Worm (Caenorhabditis elegans) whole organism, L4 larva: Measurements from ENCODE around the gene F38A5.2.

Experiments used
- F10B5.3 ChIP-seq: sonication (generic microtip); optimal IDR thresholded peaks from 2 replicates; lab custom pipeline; 2016; ENCODE audit warnings: mild to moderate bottlenecking, missing genetic modification characterization, missing compliant biosample characterization
- R02D3.7 ChIP-seq: fragments of 150-350 bp; sonication (generic microtip); optimal IDR thresholded peaks from 3 replicates; lab custom pipeline; 2014; ENCODE audit warnings: missing biosample characterization, missing genetic modification characterization
- T26A8.4 ChIP-seq: fragments of 200-800 bp; sonication (Bioruptor generic); IDR thresholded peaks from 2 replicates; pipeline ENCODE4 v1.3.6; 2022; ENCODE audit warnings: missing genetic modification characterization, missing compliant biosample characterization
- Y5F2A.4 ChIP-seq: fragments of 200-800 bp; sonication (Bioruptor generic); optimal IDR thresholded peaks from 2 replicates; lab custom pipeline; 2018; ENCODE audit warnings: mild to moderate bottlenecking, missing genetic modification characterization, missing compliant biosample characterization
- aha-1 ChIP-seq: fragments of 150-350 bp; peaks from one replicate; lab custom pipeline; 2014; ENCODE audit warnings: missing biosample characterization, missing genetic modification characterization
- aly-2 ChIP-seq: sonication (generic microtip); optimal IDR thresholded peaks from 2 replicates; lab custom pipeline; 2018; ENCODE audit warnings: missing biosample characterization, missing genetic modification characterization
- ceh-20 ChIP-seq: fragments of 200-800 bp; sonication (Bioruptor generic); IDR thresholded peaks from 2 replicates; pipeline ENCODE4 v1.3.6; 2022; ENCODE audit warnings: missing genetic modification reagents, missing genetic modification characterization, missing compliant biosample characterization
- ceh-44 ChIP-seq: fragments of 200-800 bp; sonication (Bioruptor generic); IDR thresholded peaks from 2 replicates; pipeline ENCODE4 v1.3.6; 2022; ENCODE audit warnings: missing genetic modification reagents, missing genetic modification characterization, missing compliant biosample characterization
- daf-16 ChIP-seq, 3 experiments: sonication (generic microtip); optimal IDR thresholded peaks; 2 replicates each; lab custom pipeline; 2016 to 2017; ENCODE audit warnings: missing genetic modification characterization in 3 of 3, missing genetic modification reagents in 3 of 3, mild to moderate bottlenecking in 2 of 3, missing compliant biosample characterization in 2 of 3, missing biosample characterization in 1 of 3, moderate library complexity in 1 of 3
- daf-8 ChIP-seq: fragments of 200-800 bp; sonication (Bioruptor generic); IDR thresholded peaks from 2 replicates; pipeline ENCODE4 v1.3.6; 2022; ENCODE audit warnings: missing genetic modification characterization, missing compliant biosample characterization
- dmd-9 ChIP-seq: fragments of 200-800 bp; sonication (Bioruptor generic); IDR thresholded peaks from 2 replicates; pipeline ENCODE4 v1.3.6; 2022; ENCODE audit warnings: missing genetic modification reagents, missing genetic modification characterization, missing compliant biosample characterization
- dve-1 ChIP-seq: sonication (generic microtip); optimal IDR thresholded peaks from 2 replicates; lab custom pipeline; 2017; ENCODE audit warnings: antibody characterized with exemption, mild to moderate bottlenecking, missing genetic modification characterization, missing compliant biosample characterization; ENCODE audit not compliant: insufficient read depth
- gei-8 ChIP-seq: fragments of 200-800 bp; sonication (Bioruptor generic); optimal IDR thresholded peaks from 2 replicates; lab custom pipeline; 2018; ENCODE audit warnings: mild to moderate bottlenecking, missing genetic modification characterization, missing compliant biosample characterization
- hif-1 ChIP-seq, 2 experiments: sonication (generic microtip); optimal IDR thresholded peaks; 2 replicates each; lab custom pipeline; 2016 to 2017; ENCODE audit warnings: missing compliant biosample characterization in 2 of 2, missing genetic modification characterization in 2 of 2, missing genetic modification reagents in 2 of 2, missing genotype in 2 of 2, mild to moderate bottlenecking in 1 of 2
- hlh-11 ChIP-seq: fragments of 200-800 bp; sonication (Bioruptor generic); optimal IDR thresholded peaks from 2 replicates; lab custom pipeline; 2018; ENCODE audit warnings: mild to moderate bottlenecking, missing genetic modification characterization, missing compliant biosample characterization
- hlh-30 ChIP-seq: sonication (generic microtip); optimal IDR thresholded peaks from 2 replicates; lab custom pipeline; 2017; ENCODE audit warnings: antibody characterized with exemption, mild to moderate bottlenecking, missing genetic modification characterization, missing compliant biosample characterization; ENCODE audit not compliant: insufficient read depth
- lin-13 ChIP-seq: fragments of 150-350 bp; optimal IDR thresholded peaks from 2 replicates; lab custom pipeline; 2014; ENCODE audit warnings: missing biosample characterization, missing genetic modification reagents, missing genetic modification characterization
- lin-15B ChIP-seq: fragments of 150-350 bp; sonication (generic microtip); optimal IDR thresholded peaks from 3 replicates; lab custom pipeline; 2014; ENCODE audit warnings: missing biosample characterization, missing genetic modification characterization
- lin-39 ChIP-seq: fragments of 150-350 bp; optimal IDR thresholded peaks from 2 replicates; lab custom pipeline; 2014; ENCODE audit warnings: missing biosample characterization, missing genetic modification reagents, missing genetic modification characterization
- lir-3 ChIP-seq: sonication (generic microtip); optimal IDR thresholded peaks from 2 replicates; lab custom pipeline; 2016; ENCODE audit warnings: mild to moderate bottlenecking, missing genetic modification characterization, missing compliant biosample characterization
- mdt-29 ChIP-seq: fragments of 200-800 bp; sonication (Bioruptor generic); IDR thresholded peaks from 2 replicates; pipeline ENCODE4 v1.3.6; 2022; ENCODE audit warnings: missing genetic modification reagents, missing genetic modification characterization, missing compliant biosample characterization
- mes-2 ChIP-seq: sonication (generic microtip); optimal IDR thresholded peaks from 2 replicates; lab custom pipeline; 2016; ENCODE audit warnings: missing genotype, mild to moderate bottlenecking, missing genetic modification characterization, missing compliant biosample characterization; ENCODE audit not compliant: poor library complexity, severe bottlenecking
- nhr-102 ChIP-seq: sonication (generic microtip); optimal IDR thresholded peaks from 2 replicates; lab custom pipeline; 2016; ENCODE audit warnings: mild to moderate bottlenecking, missing genetic modification characterization, moderate library complexity, missing compliant biosample characterization
- nhr-28 ChIP-seq: fragments of 150-350 bp; optimal IDR thresholded peaks from 2 replicates; lab custom pipeline; 2014; ENCODE audit warnings: missing biosample characterization, missing genetic modification characterization
- php-3 ChIP-seq: fragments of 200-800 bp; sonication (Bioruptor generic); IDR thresholded peaks from 2 replicates; pipeline ENCODE4 v1.3.6; 2022; ENCODE audit warnings: missing genetic modification reagents, missing genetic modification characterization, missing compliant biosample characterization
- pqm-1 ChIP-seq: sonication (generic microtip); optimal IDR thresholded peaks from 2 replicates; lab custom pipeline; 2017; ENCODE audit warnings: missing biosample characterization, missing genetic modification characterization
- rbr-2 ChIP-seq: sonication (generic microtip); optimal IDR thresholded peaks from 2 replicates; lab custom pipeline; 2016; ENCODE audit warnings: missing genotype, missing genetic modification characterization, missing compliant biosample characterization
- set-16 ChIP-seq: fragments of 200-800 bp; sonication (Bioruptor generic); IDR thresholded peaks from 2 replicates; pipeline ENCODE4 v1.3.6; 2022; ENCODE audit warnings: missing genetic modification reagents, missing genetic modification characterization, missing compliant biosample characterization
- tag-97 ChIP-seq: fragments of 200-800 bp; sonication (Bioruptor generic); IDR thresholded peaks from 2 replicates; pipeline ENCODE4 v1.3.6; 2022; ENCODE audit warnings: missing genetic modification characterization, missing compliant biosample characterization
- unc-130 ChIP-seq: sonication (generic microtip); optimal IDR thresholded peaks from 2 replicates; lab custom pipeline; 2016; ENCODE audit warnings: missing genetic modification reagents, missing genetic modification characterization, missing compliant biosample characterization
- unc-62 ChIP-seq, 3 experiments: fragments of 150-350 bp in 1 of 3; sonication (generic microtip); optimal IDR thresholded peaks in 2 of 3; peaks in 1 of 3; 1 replicate in 1 of 3; 2 replicates in 2 of 3; lab custom pipeline; 2014 to 2017; ENCODE audit warnings: missing biosample characterization in 3 of 3, missing genetic modification characterization in 3 of 3, missing genetic modification reagents in 3 of 3, missing genotype in 1 of 3
- ztf-11 ChIP-seq: fragments of 150-350 bp; optimal IDR thresholded peaks from 2 replicates; lab custom pipeline; 2014; ENCODE audit warnings: missing biosample characterization, missing genetic modification characterization

Gene F38A5.2

DNA sequence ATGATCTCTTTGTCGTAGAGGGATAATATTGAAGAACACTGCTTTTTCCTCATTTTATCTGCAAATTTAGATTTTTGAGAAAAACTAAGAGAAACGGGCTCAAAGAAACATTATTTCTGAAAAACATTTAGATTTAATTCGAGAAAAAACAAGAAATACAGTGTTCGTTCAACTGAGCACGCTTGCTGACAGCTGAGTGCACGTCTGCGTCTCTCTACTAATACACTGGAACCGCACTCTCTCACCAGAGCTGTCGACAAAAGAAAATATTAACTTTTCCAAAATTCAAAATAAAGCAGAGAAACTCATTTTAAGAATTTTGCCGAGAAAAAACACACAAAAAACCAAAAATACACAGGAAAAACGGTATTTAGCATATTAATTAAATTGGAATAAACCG, 28.1 kb upstream of the F38A5.2 start, which contains the start of gene drh-1 (continued):
- TF ChIP-seq rbr-2 (no peak), dmd-9 (no peak), tag-97 (GFP tag; lab: Robert Waterston, UW) (no peak), dve-1 (tag; lab: Kevin White, UChicago) (peak; percentile 44), R02D3.7 (tag; lab: Kevin White, UChicago) (no peak), ceh-20 (GFP tag; lab: Robert Waterston, UW) (no peak)

DNA sequence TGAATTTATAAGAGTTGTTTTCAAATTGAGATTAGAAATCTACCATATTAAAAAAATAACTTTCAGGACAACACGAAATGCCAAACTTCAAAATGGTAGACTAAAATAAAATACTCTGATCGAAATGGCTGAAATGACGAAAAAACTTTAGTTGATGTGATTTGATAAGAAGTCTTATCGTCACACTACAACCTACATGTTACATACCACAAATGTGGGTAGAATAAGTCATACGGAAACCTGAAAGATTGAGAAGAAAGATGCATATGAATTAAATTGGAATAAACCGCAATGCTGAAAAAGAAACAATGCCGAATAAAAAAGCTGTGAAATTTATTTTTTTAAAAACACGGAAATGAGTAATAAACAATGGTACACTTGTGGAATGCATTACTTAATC, 21.9 kb upstream of the F38A5.2 start:
- TF ChIP-seq aha-1 (tag; lab: Kevin White, UChicago) (peak; percentile 77), daf-16 (GFP tag; optimal IDR thresholded peaks at IDR 0.05; lab: Kevin White, UChicago) (no peak), daf-16 (tag; optimal IDR thresholded peaks at IDR 0.05; lab: Kevin White, UChicago) (peak; percentile 3), unc-62 (GFP tag; optimal IDR thresholded peaks at IDR 0.05 in 1 of 2; lab: Kevin White, UChicago) (peak in 1 of 2 experiments; percentile 50), unc-62 (tag; optimal IDR thresholded peaks at IDR 0.05; lab: Kevin White, UChicago) (no peak), lin-15B (tag; lab: Kevin White, UChicago) (no peak), pqm-1 (tag; lab: Kevin White, UChicago) (peak; percentile 18), hlh-30 (tag; lab: Kevin White, UChicago) (no peak), nhr-28 (tag; lab: Kevin White, UChicago) (peak; percentile 99)

DNA sequence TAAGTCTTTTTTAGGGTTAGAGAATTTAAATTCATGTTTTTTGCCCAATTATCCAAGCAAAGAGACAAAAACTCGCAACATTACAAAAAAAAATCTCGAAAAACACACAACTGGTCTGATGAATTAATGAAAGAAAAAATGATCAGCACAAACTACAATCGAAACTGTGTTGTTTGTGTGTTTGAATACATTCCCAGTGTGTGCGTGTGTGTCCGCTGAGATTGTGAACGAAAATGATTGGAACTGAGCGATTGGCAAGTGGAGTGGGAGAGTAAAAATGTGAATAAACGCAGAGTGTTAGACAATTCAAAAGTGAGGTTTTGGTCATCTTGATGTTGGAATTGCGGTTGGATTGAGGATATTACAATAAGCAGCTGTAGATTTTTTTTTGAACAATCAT, 21.4 kb upstream of the F38A5.2 start:
- no peak for TF ChIP-seq daf-16 (GFP tag; optimal IDR thresholded peaks at IDR 0.05; lab: Kevin White, UChicago)
- TF ChIP-seq daf-16 (tag; optimal IDR thresholded peaks at IDR 0.05; lab: Kevin White, UChicago), result peak; percentile 39
- TF ChIP-seq lin-39 (tag; lab: Kevin White, UChicago), result no peak
- TF ChIP-seq rbr-2, result no peak
- peak; percentile 60 for TF ChIP-seq mes-2
- TF ChIP-seq nhr-28 (tag; lab: Kevin White, UChicago), result peak; percentile 99
- TF ChIP-seq unc-62 (GFP tag; optimal IDR thresholded peaks at IDR 0.05 in 1 of 2; lab: Kevin White, UChicago), result no peak
- TF ChIP-seq unc-62 (tag; optimal IDR thresholded peaks at IDR 0.05; lab: Kevin White, UChicago), result no peak
- TF ChIP-seq hlh-11, result peak; percentile 6

DNA sequence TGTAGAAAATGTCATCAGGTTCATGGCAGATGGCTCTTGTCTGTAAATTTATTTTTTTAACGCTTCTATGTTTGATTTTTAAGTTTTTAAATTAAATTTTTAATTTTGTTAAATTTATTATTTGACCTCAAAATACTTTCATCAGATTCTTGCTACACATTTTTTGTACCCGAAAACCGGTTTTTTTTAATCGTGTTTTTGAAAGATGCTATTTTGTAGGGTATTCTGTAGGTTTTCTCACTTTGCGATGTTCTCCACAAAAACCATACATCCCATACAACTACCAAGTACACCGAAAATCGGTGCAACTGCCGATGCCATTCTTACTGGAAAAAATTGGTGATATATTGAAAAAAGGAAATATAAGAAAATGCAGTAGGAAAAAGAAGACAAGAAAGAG, 20.7 kb upstream of the F38A5.2 start, which contains the start of gene nstp-2:
TSS of gene nstp-2 (minus strand) at position 326 of the 400 bp plus-strand sequence.
- TF ChIP-seq nhr-28 (tag; lab: Kevin White, UChicago), result peak; percentile 86
- TF ChIP-seq T26A8.4 (GFP tag; lab: Robert Waterston, UW), result no peak

DNA sequence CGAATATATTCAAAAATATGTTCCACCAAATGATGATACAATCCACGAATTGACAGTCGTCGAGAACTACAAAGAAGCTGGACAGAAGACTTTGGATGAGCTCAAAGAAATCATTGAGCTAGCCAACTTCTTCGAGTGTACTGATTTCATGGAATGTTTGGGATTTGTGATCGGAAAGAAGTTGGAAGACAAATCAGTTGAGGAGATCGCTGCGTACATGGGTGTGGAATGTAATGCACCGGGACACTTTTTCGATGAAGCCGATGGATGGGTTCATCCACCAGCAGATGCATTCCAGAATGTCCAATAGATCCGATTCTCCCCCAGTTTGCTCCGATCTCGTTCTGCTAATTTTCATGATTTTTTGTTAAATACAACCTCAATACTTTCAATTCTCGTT, 18.3 kb upstream of the F38A5.2 start:
- no peak for TF ChIP-seq ztf-11 (tag; lab: Kevin White, UChicago)
- no peak for TF ChIP-seq gei-8 (GFP tag; lab: Kevin White, UChicago)
- no peak for TF ChIP-seq lir-3 (tag; lab: Kevin White, UChicago)
- no peak for TF ChIP-seq aly-2 (tag; lab: Kevin White, UChicago)
- no peak for TF ChIP-seq lin-13 (GFP tag; lab: Kevin White, UChicago)
- peak; percentile 21 for TF ChIP-seq dve-1 (tag; lab: Kevin White, UChicago)
- no peak for TF ChIP-seq F10B5.3 (tag; lab: Kevin White, UChicago)
- TF ChIP-seq unc-62 (GFP tag; optimal IDR thresholded peaks at IDR 0.05 in 1 of 2; lab: Kevin White, UChicago), result peak in 1 of 2 experiments; percentile 55
- no peak for TF ChIP-seq unc-62 (tag; optimal IDR thresholded peaks at IDR 0.05; lab: Kevin White, UChicago)

DNA sequence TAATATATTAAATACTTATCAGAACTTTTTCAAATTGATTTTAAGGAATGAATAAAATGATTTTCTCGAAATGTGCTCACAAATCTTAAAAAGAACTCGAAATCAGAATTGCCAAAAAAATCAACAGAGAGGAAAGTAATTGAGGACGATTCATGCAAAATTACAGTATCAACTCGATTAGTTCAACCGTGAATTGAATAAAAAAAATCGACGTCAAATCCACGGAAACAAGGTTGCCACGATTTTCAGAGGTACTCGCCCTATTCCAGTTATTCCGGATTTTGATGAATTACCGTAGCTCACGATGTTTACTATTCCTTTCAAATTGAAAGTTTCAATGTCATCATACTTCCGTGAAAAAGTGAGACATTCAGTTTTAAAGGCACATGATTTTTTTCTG, 17.2 kb upstream of the F38A5.2 start, which contains the start of gene F15B10.3:
TSS of gene F15B10.3 (plus strand) at position 301 of the 400 bp plus-strand sequence.
- TF ChIP-seq unc-130 (GFP tag; lab: Kevin White, UChicago), result no peak
- TF ChIP-seq Y5F2A.4 (GFP tag; lab: Kevin White, UChicago), result no peak
- no peak for TF ChIP-seq dmd-9
- no peak for TF ChIP-seq nhr-102 (tag; lab: Kevin White, UChicago)
- TF ChIP-seq daf-8 (GFP tag; lab: Robert Waterston, UW), result no peak
- TF ChIP-seq php-3 (GFP tag; lab: Robert Waterston, UW), result no peak
- TF ChIP-seq set-16, result no peak
- no peak for TF ChIP-seq mdt-29
- no peak for TF ChIP-seq hif-1 (tag; optimal IDR thresholded peaks at IDR 0.05; lab: Kevin White, UChicago)
- TF ChIP-seq ceh-44 (GFP tag; lab: Robert Waterston, UW), result no peak
